Worm (Caenorhabditis elegans) whole organism, late embryonic: ENCODE results near the gene atg-3.

ENCODE experiments used
- F13H6.1 ChIP-seq: sonication (generic microtip); optimal IDR thresholded peaks from 2 replicates; lab custom pipeline; 2016; ENCODE audit warnings: missing genetic modification characterization, missing compliant biosample characterization
- ceh-34 ChIP-seq: sonication (generic microtip); optimal IDR thresholded peaks from 2 replicates; lab custom pipeline; 2016; ENCODE audit warnings: mild to moderate bottlenecking, missing genetic modification characterization, missing compliant biosample characterization
- dmd-4 ChIP-seq: sonication (generic microtip); optimal IDR thresholded peaks from 2 replicates; lab custom pipeline; 2016; ENCODE audit warnings: borderline replicate concordance, missing genetic modification characterization, missing compliant biosample characterization
- pax-1 ChIP-seq: fragments of 150-350 bp; optimal IDR thresholded peaks from 2 replicates; lab custom pipeline; 2014; ENCODE audit warnings: missing biosample characterization, missing genetic modification characterization
- ttx-3 ChIP-seq: sonication (generic microtip); optimal IDR thresholded peaks from 2 replicates; lab custom pipeline; 2016; ENCODE audit warnings: missing genetic modification reagents, missing genetic modification characterization, missing compliant biosample characterization

ce11 chrIV:1053989-1054388, 43.7 kb downstream of the atg-3 start:
- TF ChIP-seq pax-1 (tag; lab: Kevin White, UChicago): no peak
- TF ChIP-seq F13H6.1 (tag; lab: Kevin White, UChicago): no peak
- TF ChIP-seq dmd-4: no peak
- TF ChIP-seq ttx-3 (tag; lab: Kevin White, UChicago): no peak
- no peak for TF ChIP-seq ceh-34 (tag; lab: Kevin White, UChicago)
